Worm (Caenorhabditis elegans): Measurements from ENCODE around the gene hars-1.

Gene hars-1

DNA sequence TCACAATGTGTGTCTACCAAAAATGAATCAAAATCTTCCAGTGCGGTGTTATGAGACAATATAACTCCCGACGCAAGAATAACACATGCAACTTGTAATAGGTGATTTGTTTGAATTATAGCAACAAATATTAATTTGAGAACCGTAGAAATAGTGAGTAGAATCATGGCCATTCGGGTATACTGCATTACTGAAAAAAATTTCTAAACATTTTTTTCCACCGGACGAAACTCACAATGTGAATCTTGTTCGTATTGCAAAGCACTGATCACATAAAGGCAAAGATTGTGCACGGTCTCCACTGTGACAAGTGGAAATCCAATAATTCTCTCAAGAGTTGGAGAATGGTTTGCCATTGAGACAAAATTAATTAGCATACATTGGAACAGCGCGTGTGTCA, 43.7 kb downstream of the hars-1 start:
- TF ChIP-seq rcor-1 (GFP tag; IDR thresholded peaks at IDR 0.05) (no peak), tbp1 (GFP tag; optimal IDR thresholded peaks at IDR 0.05) (no peak)

DNA sequence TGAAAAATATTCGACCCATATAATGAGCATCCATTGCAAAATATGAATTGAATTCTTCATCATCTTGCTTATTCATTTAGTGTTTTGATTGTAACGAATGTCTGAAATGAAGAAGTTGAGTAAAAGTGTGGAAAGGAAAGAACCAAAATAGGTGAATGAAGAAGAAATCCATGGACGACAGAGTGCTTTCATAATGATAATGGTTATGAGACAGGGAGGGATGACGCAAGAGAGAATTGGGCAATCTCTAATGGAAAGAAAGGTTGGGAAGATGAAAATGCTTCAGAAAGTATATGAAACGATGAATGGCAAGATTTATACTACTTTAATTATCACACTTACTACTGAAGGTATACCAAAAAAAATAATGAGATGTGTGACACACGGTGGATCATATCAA, 45.5 kb downstream of the hars-1 start, which contains the start of gene ZK596.3:
Gene ZK596.3, minus strand, starts transcription at position 101 of the 400 bp plus-strand sequence.
- no peak for TF ChIP-seq nfya-1 (tag; optimal IDR thresholded peaks at IDR 0.05; ENCODE audit: borderline replicate concordance, insufficient read depth)
- TF ChIP-seq let-526 (GFP tag; IDR thresholded peaks at IDR 0.05): no peak
- no peak for TF ChIP-seq bed-2 (GFP tag; IDR thresholded peaks at IDR 0.05)
- no peak for TF ChIP-seq snpc-1.3 (tag; optimal IDR thresholded peaks at IDR 0.05; ENCODE audit: insufficient read depth)
- no peak for TF ChIP-seq pha-4 (tag; optimal IDR thresholded peaks at IDR 0.05)
- TF ChIP-seq cebp-2 (GFP tag; IDR thresholded peaks at IDR 0.05): no peak
- TF ChIP-seq atf-7 (tag; optimal IDR thresholded peaks at IDR 0.05): no peak
- TF ChIP-seq tbp1 (GFP tag; optimal IDR thresholded peaks at IDR 0.05): no peak
- TF ChIP-seq ztf-22 (GFP tag; optimal IDR thresholded peaks at IDR 0.05): no peak
- TF ChIP-seq F10E7.11 (tag; optimal IDR thresholded peaks at IDR 0.05): no peak
- TF ChIP-seq ceh-40 (GFP tag; IDR thresholded peaks at IDR 0.05): no peak
- TF ChIP-seq madf-3 (GFP tag; IDR thresholded peaks at IDR 0.05): no peak
- TF ChIP-seq nhr-27 (tag; optimal IDR thresholded peaks at IDR 0.05): no peak
- TF ChIP-seq ztf-18 (tag; optimal IDR thresholded peaks at IDR 0.05): no peak
- TF ChIP-seq F37B4.10 (GFP tag; IDR thresholded peaks at IDR 0.05): no peak
- TF ChIP-seq athp-1 (tag; optimal IDR thresholded peaks at IDR 0.05): no peak
- TF ChIP-seq egl-44 (GFP tag; IDR thresholded peaks at IDR 0.05): no peak

DNA sequence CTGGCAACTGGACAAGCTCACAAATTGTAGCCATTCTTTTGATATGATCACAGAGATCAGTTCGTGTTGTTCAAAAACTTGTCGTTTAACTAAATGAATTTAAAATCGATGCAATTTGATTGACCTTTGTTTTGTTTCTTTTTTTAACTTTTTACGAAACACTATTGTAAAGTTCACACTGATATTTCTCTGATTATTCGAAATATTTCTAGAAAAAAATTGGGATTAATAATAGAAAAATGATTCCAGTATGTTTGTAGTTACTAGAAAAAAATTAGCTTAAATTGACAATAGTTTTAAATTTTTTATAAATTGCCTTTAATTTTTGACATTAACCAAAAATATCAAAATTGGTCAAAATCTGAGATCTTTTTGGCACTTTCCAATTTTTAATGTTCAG, 50.4 kb downstream of the hars-1 start, which contains the start of gene ZK596.2:
Gene ZK596.2, minus strand, starts transcription at position 101 of the 400 bp plus-strand sequence.
- TF ChIP-seq ztf-26 (tag; optimal IDR thresholded peaks at IDR 0.05) (no peak), ceh-100 (GFP tag; IDR thresholded peaks at IDR 0.05) (no peak), rpc-1 (optimal IDR thresholded peaks at IDR 0.05) (no peak), rpc-1 (tag; optimal IDR thresholded peaks at IDR 0.05) (no peak), ceh-91 (GFP tag; IDR thresholded peaks at IDR 0.05) (no peak), snpc-4 (GFP tag; optimal IDR thresholded peaks at IDR 0.05) (no peak), snpc-4 (tag; optimal IDR thresholded peaks at IDR 0.05) (no peak), madf-10 (tag; optimal IDR thresholded peaks at IDR 0.05) (no peak), F49E8.2 (tag; optimal IDR thresholded peaks at IDR 0.05; ENCODE audit: insufficient read depth) (no peak), mel-28 (tag; optimal IDR thresholded peaks at IDR 0.05; ENCODE audit: borderline replicate concordance) (no peak), efl-1 (GFP tag; optimal IDR thresholded peaks at IDR 0.05) (no peak), fkh-3 (tag; optimal IDR thresholded peaks at IDR 0.05) (no peak), rec-8 (tag; optimal IDR thresholded peaks at IDR 0.05) (no peak), madf-8 (GFP tag; conservative IDR thresholded peaks at IDR 0.05) (no peak), zfh-2 (GFP tag; conservative IDR thresholded peaks at IDR 0.05) (no peak), Y53F4B.3 (GFP tag; IDR thresholded peaks at IDR 0.05) (no peak), lin-40 (tag; optimal IDR thresholded peaks at IDR 0.05) (no peak), him-1 (tag; optimal IDR thresholded peaks at IDR 0.05) (no peak), gei-17 (GFP tag; optimal IDR thresholded peaks at IDR 0.05) (no peak), bed-1 (GFP tag; IDR thresholded peaks at IDR 0.05) (no peak), let-607 (tag; optimal IDR thresholded peaks at IDR 0.05) (no peak)

All from whole organism, young adult.